Worm (Caenorhabditis elegans) whole organism, L3 larva: ENCODE measurements around the gene mcp-1.

Experiments
- aly-2 ChIP-seq: fragments of 150-350 bp; optimal IDR thresholded peaks from 2 replicates; lab custom pipeline; 2014; ENCODE audit warnings: missing biosample characterization, missing genetic modification characterization
- ama-1 ChIP-seq: fragments of 150-350 bp; optimal IDR thresholded peaks from 2 replicates; lab custom pipeline; 2018
- ceh-16 ChIP-seq: sonication (generic microtip); optimal IDR thresholded peaks from 2 replicates; lab custom pipeline; 2017; ENCODE audit warnings: missing biosample characterization, missing genetic modification characterization
- elt-3 ChIP-seq, 3 experiments: fragments of 150-350 bp in 1 of 3; sonication (generic microtip) in 2 of 3; optimal IDR thresholded peaks; 2 replicates in 2 of 3; 4 replicates in 1 of 3; lab custom pipeline; 2014 to 2017; ENCODE audit warnings: missing biosample characterization in 3 of 3, missing genetic modification characterization in 3 of 3
- lin-39 ChIP-seq: fragments of 150-350 bp; optimal IDR thresholded peaks from 2 replicates; lab custom pipeline; 2018; ENCODE audit warnings: missing biosample characterization, missing genetic modification reagents, missing genetic modification characterization
- nhr-23 ChIP-seq: fragments of 150-350 bp; optimal IDR thresholded peaks from 2 replicates; lab custom pipeline; 2014; ENCODE audit warnings: missing biosample characterization, missing genetic modification reagents, missing genetic modification characterization
- nhr-28 ChIP-seq: fragments of 150-350 bp; optimal IDR thresholded peaks from 2 replicates; lab custom pipeline; 2014; ENCODE audit warnings: missing biosample characterization, missing genetic modification characterization
- nhr-77 ChIP-seq: fragments of 150-350 bp; optimal IDR thresholded peaks from 2 replicates; lab custom pipeline; 2014; ENCODE audit warnings: missing biosample characterization, missing genetic modification characterization
- skn-1 ChIP-seq: fragments of 150-350 bp; optimal IDR thresholded peaks from 2 replicates; lab custom pipeline; 2014; ENCODE audit warnings: missing biosample characterization, missing genetic modification characterization
- zag-1 ChIP-seq: fragments of 150-350 bp; optimal IDR thresholded peaks from 2 replicates; lab custom pipeline; 2014; ENCODE audit warnings: missing biosample characterization, missing genetic modification characterization

- TF ChIP-seq skn-1 (tag; lab: Kevin White, UChicago) = no peak
- no peak for TF ChIP-seq aly-2 (tag; lab: Kevin White, UChicago)
- TF ChIP-seq nhr-28 (tag; lab: Kevin White, UChicago) = no peak
- no peak for TF ChIP-seq elt-3 (tag; optimal IDR thresholded peaks at IDR 0.05; lab: Kevin White, UChicago)
- no peak for TF ChIP-seq zag-1 (tag; lab: Kevin White, UChicago)
- TF ChIP-seq nhr-77 (tag; lab: Kevin White, UChicago) = no peak
- peak; percentile 2 for TF ChIP-seq lin-39 (tag; lab: Kevin White, UChicago)
- TF ChIP-seq nhr-23 (tag; lab: Kevin White, UChicago) = no peak
- TF ChIP-seq ama-1 (lab: Kevin White, UChicago) = no peak
- TF ChIP-seq ceh-16 (tag; lab: Kevin White, UChicago) = no peak
Observed at ce11 chrV:5963696-5964095, 2.1 kb downstream of the mcp-1 start, which contains the start of gene pcm-1.
